Worm (Caenorhabditis elegans): ENCODE data around the gene R31.2.

DNA sequence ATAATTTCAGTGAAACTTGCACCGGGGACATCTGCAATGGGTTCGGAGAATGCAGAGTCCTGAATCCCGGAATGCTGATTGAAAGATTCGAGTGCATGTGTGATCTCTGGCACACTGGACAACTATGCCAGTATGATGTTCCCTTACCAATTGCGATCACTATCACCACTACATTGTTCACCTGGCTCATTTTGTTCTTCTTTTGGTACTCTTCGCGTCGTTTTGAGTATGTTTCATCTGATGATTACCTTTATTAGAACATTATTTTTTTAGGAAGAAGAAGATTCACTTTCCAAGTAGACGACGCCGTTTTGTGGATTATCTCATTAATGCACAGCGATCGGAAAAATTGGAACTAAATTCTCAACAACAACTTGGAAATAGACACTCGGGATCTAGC is 26.4 kb downstream of the R31.2 start:
- TF ChIP-seq cog-1 (tag; optimal IDR thresholded peaks at IDR 0.05) (no peak), tab-1 (GFP tag; IDR thresholded peaks at IDR 0.05) (no peak), ref-1 (GFP tag; conservative IDR thresholded peaks at IDR 0.05) (no peak), flt-1 (GFP tag; IDR thresholded peaks at IDR 0.05) (no peak), T22C8.4 (GFP tag; IDR thresholded peaks at IDR 0.05) (no peak), ztf-23 (GFP tag; IDR thresholded peaks at IDR 0.05) (no peak)

All from whole organism, midembryonic.